Worm (Caenorhabditis elegans) whole organism, early embryonic: ENCODE data around the gene C39E6.2.
A peak's percentile ranks its signal among the peaks of the same experiment; 100 is the strongest.

Experiments used
- B0310.2 ChIP-seq: sonication (generic microtip); optimal IDR thresholded peaks from 2 replicates; lab custom pipeline; 2016; ENCODE audit warnings: mild to moderate bottlenecking, missing genetic modification characterization, missing compliant biosample characterization
- F13C5.2 ChIP-seq: sonication (generic microtip); optimal IDR thresholded peaks from 2 replicates; lab custom pipeline; 2017; ENCODE audit warnings: mild to moderate bottlenecking, missing genetic modification characterization, inconsistent platforms, missing compliant biosample characterization
- aly-1 ChIP-seq: sonication (generic microtip); optimal IDR thresholded peaks from 2 replicates; lab custom pipeline; 2016; ENCODE audit warnings: missing genetic modification characterization, missing compliant biosample characterization
- ama-1 ChIP-seq: fragments of 150-350 bp; optimal IDR thresholded peaks from 2 replicates; lab custom pipeline; 2014
- ceh-13 ChIP-seq: fragments of 200-800 bp; sonication (Bioruptor generic); optimal IDR thresholded peaks from 2 replicates; lab custom pipeline; 2018; ENCODE audit warnings: mild to moderate bottlenecking, missing genetic modification characterization, missing compliant biosample characterization
- ceh-36 ChIP-seq: sonication (generic microtip); optimal IDR thresholded peaks from 2 replicates; lab custom pipeline; 2016; ENCODE audit warnings: missing genetic modification characterization, inconsistent platforms, missing compliant biosample characterization
- ets-7 ChIP-seq: sonication (generic microtip); optimal IDR thresholded peaks from 2 replicates; lab custom pipeline; 2016; ENCODE audit warnings: missing genotype, missing genetic modification characterization, missing compliant biosample characterization
- flt-1 ChIP-seq: fragments of 200-800 bp; sonication (Bioruptor generic); IDR thresholded peaks from 2 replicates; pipeline ENCODE4 v1.3.6; 2022; ENCODE audit warnings: missing genetic modification characterization, missing compliant biosample characterization
- hmbx-1 ChIP-seq: sonication (generic microtip); optimal IDR thresholded peaks from 2 replicates; lab custom pipeline; 2016; ENCODE audit warnings: mild to moderate bottlenecking, missing genetic modification characterization, missing compliant biosample characterization
- hmg-4 ChIP-seq: fragments of 200-800 bp; sonication (Bioruptor generic); optimal IDR thresholded peaks from 2 replicates; lab custom pipeline; 2018; ENCODE audit warnings: mild to moderate bottlenecking, missing genetic modification characterization, missing compliant biosample characterization
- hnd-1 ChIP-seq: sonication (generic microtip); optimal IDR thresholded peaks from 2 replicates; lab custom pipeline; 2016; ENCODE audit warnings: missing genetic modification characterization, missing compliant biosample characterization
- pes-1 ChIP-seq: fragments of 200-800 bp; sonication (Bioruptor generic); IDR thresholded peaks from 2 replicates; pipeline ENCODE4 v1.3.6; 2022; ENCODE audit warnings: missing genetic modification reagents, missing genetic modification characterization, missing compliant biosample characterization
- scrt-1 ChIP-seq: fragments of 200-800 bp; sonication (Bioruptor generic); IDR thresholded peaks from 2 replicates; pipeline ENCODE4 v1.3.6; 2022; ENCODE audit warnings: missing genetic modification characterization, missing compliant biosample characterization
- sea-1 ChIP-seq: fragments of 200-800 bp; sonication (Bioruptor generic); conservative IDR thresholded peaks from 2 replicates; pipeline ENCODE4 v1.3.6; 2022; ENCODE audit warnings: missing genetic modification characterization, missing compliant biosample characterization
- tbx-11 ChIP-seq: fragments of 200-800 bp; sonication (Bioruptor generic); IDR thresholded peaks from 2 replicates; pipeline ENCODE4 v1.3.6; 2022; ENCODE audit warnings: missing genetic modification characterization, missing compliant biosample characterization
- tbx-37 ChIP-seq: fragments of 200-800 bp; sonication (Bioruptor generic); conservative IDR thresholded peaks from 2 replicates; pipeline ENCODE4 v1.3.6; 2022; ENCODE audit warnings: missing genetic modification reagents, missing genetic modification characterization, missing compliant biosample characterization
- tra-4 ChIP-seq: sonication (generic microtip); optimal IDR thresholded peaks from 2 replicates; lab custom pipeline; 2017; ENCODE audit warnings: missing genetic modification characterization, missing compliant biosample characterization

Gene C39E6.2

DNA sequence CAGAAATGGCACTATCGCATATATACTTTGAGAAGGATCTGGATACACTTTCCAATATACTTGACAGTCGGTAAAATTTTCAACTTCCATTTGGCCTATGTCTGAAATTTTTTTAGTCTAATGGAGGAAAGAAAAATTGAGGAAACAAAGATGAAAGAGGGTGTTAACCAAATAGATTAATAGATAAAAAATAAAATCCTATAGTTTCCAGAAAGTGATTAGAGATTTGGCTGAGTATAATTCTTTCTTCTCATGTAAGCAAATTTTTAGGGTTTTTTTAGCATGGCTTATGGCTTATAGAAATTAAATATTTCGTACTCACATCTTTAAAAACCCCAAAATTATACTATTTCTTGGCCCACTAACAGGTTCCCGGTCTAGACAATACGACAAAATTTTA, 15.0 kb upstream of the C39E6.2 start, which contains the start of gene npr-1:
Gene npr-1, minus strand, starts transcription at position 101 of the 400 bp plus-strand sequence.
- TF ChIP-seq sea-1 (GFP tag; lab: Robert Waterston, UW) (no peak), ceh-36 (tag; lab: Kevin White, UChicago) (no peak), tra-4 (tag; lab: Kevin White, UChicago) (no peak), hmg-4 (no peak), aly-1 (tag; lab: Kevin White, UChicago) (no peak), F13C5.2 (no peak)

DNA sequence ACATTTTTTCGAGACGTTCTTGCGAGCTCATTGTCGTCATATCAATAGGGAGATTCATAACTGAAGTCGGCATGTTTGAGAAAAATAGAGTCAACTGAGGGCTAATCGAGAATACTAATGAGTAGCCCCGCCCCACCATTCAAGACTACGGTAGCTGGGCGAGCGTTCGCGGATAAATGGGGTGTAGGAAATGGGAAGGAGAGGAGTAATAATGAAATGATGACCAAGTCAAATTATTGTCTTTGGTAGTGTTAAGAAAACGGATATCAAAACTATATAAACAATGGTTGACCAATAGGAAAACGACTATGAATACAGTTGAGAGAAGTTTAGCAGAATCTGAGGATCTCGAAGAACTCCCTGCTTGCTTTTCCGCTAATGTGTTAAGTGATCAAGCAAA, 6.6 kb upstream of the C39E6.2 start, which contains the start of gene mls-2:
Gene mls-2, minus strand, starts transcription at position 101 of the 400 bp plus-strand sequence.
- no peak for TF ChIP-seq pes-1 (GFP tag; lab: Robert Waterston, UW)
- TF ChIP-seq ama-1: no peak
- no peak for TF ChIP-seq hmbx-1 (tag; lab: Kevin White, UChicago)
- TF ChIP-seq aly-1 (tag; lab: Kevin White, UChicago): no peak
- no peak for TF ChIP-seq ceh-13 (GFP tag; lab: Kevin White, UChicago)
- TF ChIP-seq flt-1: no peak
- TF ChIP-seq ets-7 (tag; lab: Kevin White, UChicago): no peak
- TF ChIP-seq ceh-36 (tag; lab: Kevin White, UChicago): no peak
- TF ChIP-seq B0310.2 (tag; lab: Kevin White, UChicago): no peak
- TF ChIP-seq F13C5.2: no peak
- TF ChIP-seq sea-1 (GFP tag; lab: Robert Waterston, UW): no peak
- no peak for TF ChIP-seq tra-4 (tag; lab: Kevin White, UChicago)
- TF ChIP-seq scrt-1 (GFP tag; lab: Robert Waterston, UW): no peak
- no peak for TF ChIP-seq tbx-11 (GFP tag; lab: Robert Waterston, UW)
- TF ChIP-seq tbx-37 (GFP tag; lab: Robert Waterston, UW): no peak
- no peak for TF ChIP-seq hmg-4
- no peak for TF ChIP-seq hnd-1 (tag; lab: Kevin White, UChicago)

DNA sequence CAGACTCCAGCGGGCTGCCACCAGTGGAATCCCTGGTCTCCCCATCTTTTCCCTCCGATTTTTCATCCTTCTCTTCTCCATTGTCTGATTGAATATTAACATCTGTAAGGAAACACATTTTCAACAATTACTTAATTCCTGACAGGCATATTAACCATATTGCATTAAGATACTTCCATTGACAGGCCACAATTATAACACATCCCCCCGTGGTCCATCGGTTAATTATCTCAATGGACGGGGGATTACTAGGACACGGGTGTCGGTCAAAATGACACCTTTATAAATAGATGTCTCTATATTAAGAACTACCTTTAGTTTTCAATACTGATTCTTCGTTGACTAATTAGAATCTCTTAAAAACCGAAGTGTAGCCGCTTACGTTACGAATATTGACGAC, 4.8 kb upstream of the C39E6.2 start:
- TF ChIP-seq B0310.2 (tag; lab: Kevin White, UChicago) (no peak), hmbx-1 (tag; lab: Kevin White, UChicago) (no peak), tbx-11 (GFP tag; lab: Robert Waterston, UW) (no peak), hmg-4 (no peak), tra-4 (tag; lab: Kevin White, UChicago) (no peak), scrt-1 (GFP tag; lab: Robert Waterston, UW) (no peak), ceh-36 (tag; lab: Kevin White, UChicago) (no peak), tbx-37 (GFP tag; lab: Robert Waterston, UW) (no peak), F13C5.2 (no peak), flt-1 (no peak), ceh-13 (GFP tag; lab: Kevin White, UChicago) (no peak), ama-1 (no peak), hnd-1 (tag; lab: Kevin White, UChicago) (no peak), ets-7 (tag; lab: Kevin White, UChicago) (no peak), pes-1 (GFP tag; lab: Robert Waterston, UW) (no peak), sea-1 (GFP tag; lab: Robert Waterston, UW) (no peak), aly-1 (tag; lab: Kevin White, UChicago) (no peak)

DNA sequence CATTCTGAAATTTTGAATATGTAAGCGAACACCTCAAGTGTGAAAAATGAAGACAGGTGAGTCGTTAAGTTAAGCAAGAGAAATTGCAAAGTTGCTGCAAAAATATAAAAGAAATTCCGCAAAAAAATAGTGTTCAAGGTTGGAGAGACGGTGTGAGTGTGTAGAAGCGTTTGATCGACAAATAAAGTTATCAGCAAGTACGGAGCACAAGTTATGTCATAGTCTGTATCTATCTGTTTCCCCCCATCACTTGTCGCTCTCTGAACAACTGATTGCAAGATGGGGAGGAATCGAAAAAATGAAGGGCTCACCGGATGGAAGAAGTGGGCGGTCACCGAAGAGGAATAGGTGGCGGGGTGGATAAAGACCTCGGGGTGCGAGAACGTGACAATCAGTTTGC, 5.8 kb downstream of the C39E6.2 start, which contains the start of gene lon-2:
Gene lon-2, minus strand, starts transcription at position 4 of the 400 bp plus-strand sequence.
- TF ChIP-seq aly-1 (tag; lab: Kevin White, UChicago) (peak; percentile 19), ceh-36 (tag; lab: Kevin White, UChicago) (no peak), sea-1 (GFP tag; lab: Robert Waterston, UW) (no peak)

DNA sequence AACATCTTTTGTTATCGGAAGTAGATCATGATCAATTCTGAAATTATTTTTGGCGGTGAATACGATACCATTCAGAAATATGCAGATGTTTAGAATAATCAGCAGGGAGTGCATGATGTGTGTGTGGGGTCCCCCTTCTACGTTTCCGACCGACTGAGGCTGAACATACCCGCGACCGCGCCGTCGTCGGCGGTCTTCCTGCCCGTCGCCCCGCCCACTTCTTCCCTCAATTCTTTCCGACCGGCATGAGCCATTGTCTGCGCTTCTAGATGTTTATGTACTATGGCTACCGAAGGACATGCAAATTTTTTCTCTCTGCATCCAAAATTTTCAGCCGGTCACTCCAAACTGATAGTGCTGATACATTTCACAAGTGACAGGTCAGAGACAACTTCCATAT, 10.9 kb downstream of the C39E6.2 start:
- TF ChIP-seq ets-7 (tag; lab: Kevin White, UChicago) (no peak), tra-4 (tag; lab: Kevin White, UChicago) (no peak), aly-1 (tag; lab: Kevin White, UChicago) (peak; percentile 28)

DNA sequence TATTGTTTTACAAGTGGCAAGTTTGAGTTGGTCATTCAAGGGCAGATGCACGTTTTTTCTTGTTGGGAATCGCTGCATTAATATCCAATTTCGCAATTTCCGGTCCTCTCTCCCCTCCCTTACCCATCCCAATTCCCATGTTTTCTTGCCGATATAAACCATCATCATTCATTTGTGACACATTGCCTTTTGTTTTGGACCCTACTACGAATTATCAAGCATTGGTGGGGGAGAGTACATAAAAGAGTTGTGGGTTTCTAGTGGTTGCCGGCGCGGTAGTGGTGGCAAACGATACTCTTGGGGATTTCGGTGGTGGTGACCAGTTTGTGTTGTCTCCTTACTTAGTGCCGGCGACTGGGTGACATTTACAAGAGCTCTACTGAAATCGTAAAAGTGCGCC, 12.6 kb downstream of the C39E6.2 start:
- no peak for TF ChIP-seq pes-1 (GFP tag; lab: Robert Waterston, UW)
- TF ChIP-seq flt-1: no peak
- no peak for TF ChIP-seq sea-1 (GFP tag; lab: Robert Waterston, UW)
- no peak for TF ChIP-seq B0310.2 (tag; lab: Kevin White, UChicago)
- TF ChIP-seq hmbx-1 (tag; lab: Kevin White, UChicago): no peak
- TF ChIP-seq tbx-37 (GFP tag; lab: Robert Waterston, UW): no peak
- no peak for TF ChIP-seq aly-1 (tag; lab: Kevin White, UChicago)
- no peak for TF ChIP-seq ama-1
- TF ChIP-seq hmg-4: no peak
- TF ChIP-seq scrt-1 (GFP tag; lab: Robert Waterston, UW): no peak
- TF ChIP-seq F13C5.2: no peak
- TF ChIP-seq hnd-1 (tag; lab: Kevin White, UChicago): no peak
- TF ChIP-seq tbx-11 (GFP tag; lab: Robert Waterston, UW): no peak
- TF ChIP-seq ets-7 (tag; lab: Kevin White, UChicago): no peak
- TF ChIP-seq ceh-36 (tag; lab: Kevin White, UChicago): no peak
- TF ChIP-seq ceh-13 (GFP tag; lab: Kevin White, UChicago): no peak
- no peak for TF ChIP-seq tra-4 (tag; lab: Kevin White, UChicago)

DNA sequence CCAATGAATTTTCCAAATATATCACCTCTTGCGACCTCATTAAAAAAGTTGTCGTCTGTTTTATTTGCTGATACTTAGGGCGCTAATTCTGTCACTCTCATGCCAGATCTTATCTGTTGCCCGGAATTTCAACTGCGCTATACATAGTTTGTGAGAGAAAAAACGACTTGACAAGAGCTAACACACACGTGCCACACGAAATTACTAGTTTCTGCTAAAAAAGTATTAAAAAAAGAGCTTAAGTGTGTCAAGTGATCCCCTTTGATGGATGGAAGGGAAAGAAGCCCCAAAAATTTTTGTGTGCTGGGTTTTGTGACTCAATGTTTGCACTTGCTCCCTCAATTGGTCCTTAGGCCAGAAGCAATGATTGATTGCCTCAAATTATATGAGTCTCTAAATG, 14.3 kb downstream of the C39E6.2 start:
- TF ChIP-seq F13C5.2 (no peak), ceh-13 (GFP tag; lab: Kevin White, UChicago) (no peak), B0310.2 (tag; lab: Kevin White, UChicago) (no peak), hmg-4 (no peak), tbx-11 (GFP tag; lab: Robert Waterston, UW) (no peak), hmbx-1 (tag; lab: Kevin White, UChicago) (no peak), pes-1 (GFP tag; lab: Robert Waterston, UW) (no peak), tra-4 (tag; lab: Kevin White, UChicago) (no peak), aly-1 (tag; lab: Kevin White, UChicago) (no peak), ets-7 (tag; lab: Kevin White, UChicago) (no peak), hnd-1 (tag; lab: Kevin White, UChicago) (no peak), sea-1 (GFP tag; lab: Robert Waterston, UW) (no peak)
